Fruit fly (Drosophila melanogaster) S2 (cell line): ENCODE data around the gene Ir20a.

Source experiments
- CG8478 ChIP-seq: fragments of >200 bp; optimal IDR thresholded peaks from 2 replicates; lab custom pipeline; 2018
- CTCF ChIP-seq, 2 experiments: fragments of >200 bp; optimal IDR thresholded peaks; 2 replicates each; lab custom pipeline; 2018

DNA sequence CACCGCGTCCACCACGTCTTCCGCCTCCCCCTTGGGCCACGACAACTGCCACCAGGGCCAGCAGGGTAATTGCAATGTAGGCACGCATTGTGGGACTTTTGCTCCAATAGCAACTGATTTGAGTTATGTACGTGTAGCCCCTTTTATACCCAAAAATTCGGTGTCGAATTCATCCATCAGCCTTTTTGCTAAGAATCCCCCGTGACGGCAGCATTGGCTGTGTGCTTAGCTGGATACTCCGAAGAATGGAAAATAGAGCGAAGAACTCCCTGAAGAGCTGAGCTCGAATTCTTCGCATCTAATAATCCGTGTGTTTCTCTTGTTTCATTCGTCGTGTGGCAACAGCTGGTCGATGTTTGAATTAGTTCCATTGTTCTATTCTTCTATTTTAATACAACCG is 49.6 kb downstream of the Ir20a start, which contains the start of gene CG10918:
- no peak for TF ChIP-seq CTCF (optimal IDR thresholded peaks at IDR 0.05; lab: Kevin White, UChicago)
- no peak for TF ChIP-seq CG8478 (lab: Kevin White, UChicago)
